Worm (Caenorhabditis elegans) whole organism, L4 larva: ENCODE results near the gene madf-9.
A peak's percentile ranks its signal among the peaks of the same experiment; 100 is the strongest.

Source experiments
- T26A8.4 ChIP-seq: fragments of 200-800 bp; sonication (Bioruptor generic); IDR thresholded peaks from 2 replicates; pipeline ENCODE4 v1.3.6; 2022; ENCODE audit warnings: missing genetic modification characterization, missing compliant biosample characterization
- Y75B8A.6 ChIP-seq: fragments of 200-800 bp; sonication (Bioruptor generic); IDR thresholded peaks from 2 replicates; pipeline ENCODE4 v1.3.6; 2022; ENCODE audit warnings: missing genetic modification reagents, missing genetic modification characterization, missing compliant biosample characterization
- ZK337.2 ChIP-seq: fragments of 200-800 bp; sonication (Bioruptor generic); IDR thresholded peaks from 2 replicates; pipeline ENCODE4 v1.3.6; 2022; ENCODE audit warnings: missing genetic modification reagents, missing genetic modification characterization, missing compliant biosample characterization
- aha-1 ChIP-seq: fragments of 150-350 bp; peaks from one replicate; lab custom pipeline; 2014; ENCODE audit warnings: missing biosample characterization, missing genetic modification characterization
- ama-1 ChIP-seq: fragments of 150-350 bp; optimal IDR thresholded peaks from 2 replicates; lab custom pipeline; 2014; ENCODE audit warnings: inconsistent platforms, mixed read lengths
- ceh-20 ChIP-seq: fragments of 200-800 bp; sonication (Bioruptor generic); IDR thresholded peaks from 2 replicates; pipeline ENCODE4 v1.3.6; 2022; ENCODE audit warnings: missing genetic modification reagents, missing genetic modification characterization, missing compliant biosample characterization
- ceh-82 ChIP-seq: sonication (generic microtip); optimal IDR thresholded peaks from 2 replicates; lab custom pipeline; 2017; ENCODE audit warnings: missing biosample characterization, missing genetic modification characterization
- cey-2 ChIP-seq: sonication (generic microtip); optimal IDR thresholded peaks from 3 replicates; lab custom pipeline; 2017; ENCODE audit warnings: missing genetic modification characterization, mild to moderate bottlenecking, missing compliant biosample characterization, antibody characterized with exemption, borderline replicate concordance; ENCODE audit not compliant: insufficient read depth
- daf-12 ChIP-seq: fragments of 150-350 bp; optimal IDR thresholded peaks from 2 replicates; lab custom pipeline; 2014; ENCODE audit warnings: missing biosample characterization, missing genetic modification reagents, missing genetic modification characterization
- dmd-6 ChIP-seq: fragments of 200-800 bp; sonication (Bioruptor generic); IDR thresholded peaks from 2 replicates; pipeline ENCODE4 v1.3.6; 2022; ENCODE audit warnings: missing genetic modification reagents, missing genetic modification characterization, missing compliant biosample characterization
- dmd-8 ChIP-seq: fragments of 200-800 bp; sonication (Bioruptor generic); IDR thresholded peaks from 2 replicates; pipeline ENCODE4 v1.3.6; 2022; ENCODE audit warnings: missing genetic modification characterization, missing compliant biosample characterization
- dmd-9 ChIP-seq: fragments of 200-800 bp; sonication (Bioruptor generic); IDR thresholded peaks from 2 replicates; pipeline ENCODE4 v1.3.6; 2022; ENCODE audit warnings: missing genetic modification reagents, missing genetic modification characterization, missing compliant biosample characterization
- duxl-1 ChIP-seq: sonication (generic microtip); optimal IDR thresholded peaks from 2 replicates; lab custom pipeline; 2016; ENCODE audit warnings: mild to moderate bottlenecking, missing genetic modification characterization, moderate library complexity, missing compliant biosample characterization; ENCODE audit not compliant: poor library complexity
- dve-1 ChIP-seq: sonication (generic microtip); optimal IDR thresholded peaks from 2 replicates; lab custom pipeline; 2017; ENCODE audit warnings: antibody characterized with exemption, mild to moderate bottlenecking, missing genetic modification characterization, missing compliant biosample characterization; ENCODE audit not compliant: insufficient read depth
- fos-1 ChIP-seq: fragments of 150-350 bp; optimal IDR thresholded peaks from 2 replicates; lab custom pipeline; 2014; ENCODE audit warnings: missing biosample characterization, missing genetic modification characterization
- gei-8 ChIP-seq: fragments of 200-800 bp; sonication (Bioruptor generic); optimal IDR thresholded peaks from 2 replicates; lab custom pipeline; 2018; ENCODE audit warnings: mild to moderate bottlenecking, missing genetic modification characterization, missing compliant biosample characterization
- hif-1 ChIP-seq, 2 experiments: sonication (generic microtip); optimal IDR thresholded peaks; 2 replicates each; lab custom pipeline; 2016 to 2017; ENCODE audit warnings: missing compliant biosample characterization in 2 of 2, missing genetic modification characterization in 2 of 2, missing genetic modification reagents in 2 of 2, missing genotype in 2 of 2, mild to moderate bottlenecking in 1 of 2
- hlh-30 ChIP-seq: sonication (generic microtip); optimal IDR thresholded peaks from 2 replicates; lab custom pipeline; 2017; ENCODE audit warnings: antibody characterized with exemption, mild to moderate bottlenecking, missing genetic modification characterization, missing compliant biosample characterization; ENCODE audit not compliant: insufficient read depth
- hmg-1.1 ChIP-seq: fragments of 200-800 bp; sonication (Bioruptor generic); IDR thresholded peaks from 2 replicates; pipeline ENCODE4 v1.3.6; 2022; ENCODE audit warnings: missing genetic modification reagents, missing genetic modification characterization, missing compliant biosample characterization
- jun-1 ChIP-seq: fragments of 150-350 bp; optimal IDR thresholded peaks from 2 replicates; lab custom pipeline; 2014; ENCODE audit warnings: missing biosample characterization, missing genetic modification reagents, missing genetic modification characterization
- lin-1 ChIP-seq: fragments of 200-800 bp; sonication (Bioruptor generic); IDR thresholded peaks from 2 replicates; pipeline ENCODE4 v1.3.6; 2022; ENCODE audit warnings: missing genetic modification reagents, missing genetic modification characterization, missing compliant biosample characterization
- lin-38 ChIP-seq: fragments of 200-800 bp; sonication (Bioruptor generic); IDR thresholded peaks from 2 replicates; pipeline ENCODE4 v1.3.6; 2022; ENCODE audit warnings: missing genetic modification reagents, missing genetic modification characterization, missing compliant biosample characterization
- lin-39 ChIP-seq: fragments of 150-350 bp; optimal IDR thresholded peaks from 2 replicates; lab custom pipeline; 2014; ENCODE audit warnings: missing biosample characterization, missing genetic modification reagents, missing genetic modification characterization
- madf-9 ChIP-seq: fragments of 200-800 bp; sonication (Bioruptor generic); conservative IDR thresholded peaks from 2 replicates; pipeline ENCODE4 v1.3.6; 2022; ENCODE audit warnings: missing genetic modification reagents, missing genetic modification characterization, missing compliant biosample characterization
- mes-2 ChIP-seq: sonication (generic microtip); optimal IDR thresholded peaks from 2 replicates; lab custom pipeline; 2016; ENCODE audit warnings: missing genotype, mild to moderate bottlenecking, missing genetic modification characterization, missing compliant biosample characterization; ENCODE audit not compliant: poor library complexity, severe bottlenecking
- mxl-3 ChIP-seq: fragments of 200-800 bp; sonication (Bioruptor generic); optimal IDR thresholded peaks from 2 replicates; lab custom pipeline; 2018; ENCODE audit warnings: mild to moderate bottlenecking, missing genetic modification characterization, missing compliant biosample characterization
- nhr-10 ChIP-seq: fragments of 150-350 bp; optimal IDR thresholded peaks from 2 replicates; lab custom pipeline; 2014; ENCODE audit warnings: missing biosample characterization, missing genetic modification characterization
- nhr-102 ChIP-seq: sonication (generic microtip); optimal IDR thresholded peaks from 2 replicates; lab custom pipeline; 2016; ENCODE audit warnings: mild to moderate bottlenecking, missing genetic modification characterization, moderate library complexity, missing compliant biosample characterization
- nhr-11 ChIP-seq: fragments of 150-350 bp; optimal IDR thresholded peaks from 2 replicates; lab custom pipeline; 2014; ENCODE audit warnings: missing biosample characterization, missing genetic modification characterization
- nhr-25 ChIP-seq: sonication (generic microtip); optimal IDR thresholded peaks from 2 replicates; lab custom pipeline; 2017; ENCODE audit warnings: missing genetic modification characterization, mild to moderate bottlenecking, missing compliant biosample characterization, antibody characterized with exemption, moderate library complexity, borderline replicate concordance; ENCODE audit not compliant: insufficient read depth
- nhr-42 ChIP-seq: fragments of 200-800 bp; sonication (Bioruptor generic); IDR thresholded peaks from 2 replicates; pipeline ENCODE4 v1.3.6; 2022; ENCODE audit warnings: missing genetic modification characterization, missing compliant biosample characterization
- nhr-48 ChIP-seq: sonication (generic microtip); optimal IDR thresholded peaks from 2 replicates; lab custom pipeline; 2016; ENCODE audit warnings: mild to moderate bottlenecking, missing genetic modification characterization, missing compliant biosample characterization
- nhr-76 ChIP-seq: fragments of 150-350 bp; optimal IDR thresholded peaks from 2 replicates; lab custom pipeline; 2014; ENCODE audit warnings: missing biosample characterization, missing genetic modification characterization
- nhr-77 ChIP-seq: fragments of 150-350 bp; optimal IDR thresholded peaks from 2 replicates; lab custom pipeline; 2014; ENCODE audit warnings: missing biosample characterization, missing genetic modification characterization
- pha-4 ChIP-seq, 2 experiments: fragments of 150-350 bp in 1 of 2; fragments of 200-800 bp in 1 of 2; sonication (Bioruptor generic) in 1 of 2; IDR thresholded peaks in 1 of 2; optimal IDR thresholded peaks in 1 of 2; 2 replicates each; pipeline versions ENCODE4 v1.3.6 to Lab custom; 2014 to 2022; ENCODE audit warnings: missing genetic modification characterization in 2 of 2, missing genetic modification reagents in 2 of 2, missing biosample characterization in 1 of 2, missing compliant biosample characterization in 1 of 2
- pqm-1 ChIP-seq: sonication (generic microtip); optimal IDR thresholded peaks from 2 replicates; lab custom pipeline; 2017; ENCODE audit warnings: missing biosample characterization, missing genetic modification characterization
- saeg-2 ChIP-seq: fragments of 200-800 bp; sonication (Bioruptor generic); IDR thresholded peaks from 2 replicates; pipeline ENCODE4 v1.3.6; 2022; ENCODE audit warnings: missing genetic modification reagents, missing genetic modification characterization, missing compliant biosample characterization
- set-16 ChIP-seq: fragments of 200-800 bp; sonication (Bioruptor generic); IDR thresholded peaks from 2 replicates; pipeline ENCODE4 v1.3.6; 2022; ENCODE audit warnings: missing genetic modification reagents, missing genetic modification characterization, missing compliant biosample characterization
- spr-1 ChIP-seq: sonication (generic microtip); optimal IDR thresholded peaks from 2 replicates; lab custom pipeline; 2016; ENCODE audit warnings: mild to moderate bottlenecking, missing genetic modification characterization, missing compliant biosample characterization
- tra-1 ChIP-seq: fragments of 200-800 bp; sonication (Bioruptor generic); IDR thresholded peaks from 2 replicates; pipeline ENCODE4 v1.3.6; 2022; ENCODE audit warnings: missing genetic modification reagents, missing genetic modification characterization, missing compliant biosample characterization
- unc-39 ChIP-seq: sonication (generic microtip); optimal IDR thresholded peaks from 2 replicates; lab custom pipeline; 2017; ENCODE audit warnings: missing biosample characterization, missing genetic modification characterization
- zag-1 ChIP-seq: fragments of 150-350 bp; optimal IDR thresholded peaks from 2 replicates; lab custom pipeline; 2014; ENCODE audit warnings: missing biosample characterization, missing genetic modification characterization
- zfp-2 ChIP-seq: sonication (generic microtip); optimal IDR thresholded peaks from 2 replicates; lab custom pipeline; 2016; ENCODE audit warnings: mild to moderate bottlenecking, missing genetic modification characterization, missing compliant biosample characterization
- zfp-3 ChIP-seq: fragments of 200-800 bp; sonication (Bioruptor generic); conservative IDR thresholded peaks from 2 replicates; pipeline ENCODE4 v1.3.6; 2022; ENCODE audit warnings: missing genetic modification reagents, missing genetic modification characterization, missing compliant biosample characterization

madf-9 gene

ce11 chrIV:3608547-3609222, 28.2 kb upstream of the madf-9 start (continued):
- TF ChIP-seq dmd-9 (GFP tag; lab: Robert Waterston, UW) (no peak), madf-9 (GFP tag; lab: Robert Waterston, UW) (no peak), saeg-2 (GFP tag; lab: Robert Waterston, UW) (no peak), lin-38 (GFP tag; lab: Robert Waterston, UW) (peak; percentile 59), nhr-76 (tag; lab: Kevin White, UChicago) (no peak), pqm-1 (tag; lab: Kevin White, UChicago) (no peak), set-16 (GFP tag; lab: Robert Waterston, UW) (no peak), daf-12 (tag; lab: Kevin White, UChicago) (no peak), mxl-3 (no peak), dmd-8 (GFP tag; lab: Robert Waterston, UW) (0 out of 2 replicates have a peak, but pooled peaks have one; percentile 18), nhr-25 (no peak), unc-39 (no peak), duxl-1 (no peak), cey-2 (tag; lab: Kevin White, UChicago) (no peak), Y75B8A.6 (GFP tag; lab: Robert Waterston, UW) (no peak), lin-1 (GFP tag; lab: Robert Waterston, UW) (0 out of 2 replicates have a peak, but pooled peaks have one; percentile 24), fos-1 (tag; lab: Kevin White, UChicago) (no peak), lin-39 (tag; lab: Kevin White, UChicago) (no peak), zfp-3 (GFP tag; lab: Robert Waterston, UW) (peak; percentile 52; the same call in 1 of the 2 replicates), nhr-77 (tag; lab: Kevin White, UChicago) (no peak), zfp-2 (tag; lab: Kevin White, UChicago) (no peak), ama-1 (lab: Kevin White, UChicago) (no peak), T26A8.4 (GFP tag; lab: Robert Waterston, UW) (no peak), zag-1 (tag; lab: Kevin White, UChicago) (no peak), hmg-1.1 (GFP tag; lab: Robert Waterston, UW) (no peak), nhr-10 (peak; percentile 32), ceh-82 (no peak), pha-4 (GFP tag; IDR thresholded peaks at IDR 0.05; lab: Robert Waterston, UW) (peak; percentile 43; the same call in 1 of the 2 replicates), pha-4 (tag; optimal IDR thresholded peaks at IDR 0.05; lab: Kevin White, UChicago) (no peak), nhr-11 (no peak), ZK337.2 (GFP tag; lab: Robert Waterston, UW) (no peak)

ce11 chrIV:3610987-3611386, 25.9 kb upstream of the madf-9 start:
- TF ChIP-seq dmd-8 (GFP tag; lab: Robert Waterston, UW) (peak; percentile 59; the same call in 1 of the 2 replicates), hif-1 (tag; optimal IDR thresholded peaks at IDR 0.05; lab: Kevin White, UChicago) (no peak), aha-1 (tag; lab: Kevin White, UChicago) (peak; percentile 83)

- TF ChIP-seq ceh-20 (peak; percentile 82), hmg-1.1 (GFP tag; lab: Robert Waterston, UW) (no peak), dve-1 (peak; percentile 94), nhr-48 (tag; lab: Kevin White, UChicago) (peak; percentile 83), saeg-2 (GFP tag; lab: Robert Waterston, UW) (peak; percentile 76; the same call in 1 of the 2 replicates), nhr-42 (peak; percentile 59; the same call in 1 of the 2 replicates), mes-2 (peak; percentile 43), T26A8.4 (GFP tag; lab: Robert Waterston, UW) (peak; percentile 64; the same call in 1 of the 2 replicates), nhr-77 (tag; lab: Kevin White, UChicago) (peak; percentile 64), hlh-30 (tag; lab: Kevin White, UChicago) (peak; percentile 80), dmd-6 (GFP tag; lab: Robert Waterston, UW) (peak; percentile 87), mxl-3 (peak; percentile 62), jun-1 (peak; percentile 55), fos-1 (tag; lab: Kevin White, UChicago) (peak; percentile 45), pha-4 (GFP tag; IDR thresholded peaks at IDR 0.05; lab: Robert Waterston, UW) (peak; percentile 68; the same call in 1 of the 2 replicates), pha-4 (tag; optimal IDR thresholded peaks at IDR 0.05; lab: Kevin White, UChicago) (no peak), nhr-102 (peak; percentile 86), gei-8 (GFP tag; lab: Kevin White, UChicago) (peak; percentile 59), hif-1 (tag; optimal IDR thresholded peaks at IDR 0.05; lab: Kevin White, UChicago) (peak in 1 of 2 experiments; percentile 17), lin-38 (GFP tag; lab: Robert Waterston, UW) (peak; percentile 47), nhr-76 (tag; lab: Kevin White, UChicago) (no peak), tra-1 (GFP tag; lab: Robert Waterston, UW) (peak; percentile 82), spr-1 (tag; lab: Kevin White, UChicago) (peak; percentile 39)
Measured at ce11 chrIV:3611845-3612244, 25.0 kb upstream of the madf-9 start.
